Worm (Caenorhabditis elegans): ENCODE data around the gene parg-1.

parg-1 gene

DNA sequence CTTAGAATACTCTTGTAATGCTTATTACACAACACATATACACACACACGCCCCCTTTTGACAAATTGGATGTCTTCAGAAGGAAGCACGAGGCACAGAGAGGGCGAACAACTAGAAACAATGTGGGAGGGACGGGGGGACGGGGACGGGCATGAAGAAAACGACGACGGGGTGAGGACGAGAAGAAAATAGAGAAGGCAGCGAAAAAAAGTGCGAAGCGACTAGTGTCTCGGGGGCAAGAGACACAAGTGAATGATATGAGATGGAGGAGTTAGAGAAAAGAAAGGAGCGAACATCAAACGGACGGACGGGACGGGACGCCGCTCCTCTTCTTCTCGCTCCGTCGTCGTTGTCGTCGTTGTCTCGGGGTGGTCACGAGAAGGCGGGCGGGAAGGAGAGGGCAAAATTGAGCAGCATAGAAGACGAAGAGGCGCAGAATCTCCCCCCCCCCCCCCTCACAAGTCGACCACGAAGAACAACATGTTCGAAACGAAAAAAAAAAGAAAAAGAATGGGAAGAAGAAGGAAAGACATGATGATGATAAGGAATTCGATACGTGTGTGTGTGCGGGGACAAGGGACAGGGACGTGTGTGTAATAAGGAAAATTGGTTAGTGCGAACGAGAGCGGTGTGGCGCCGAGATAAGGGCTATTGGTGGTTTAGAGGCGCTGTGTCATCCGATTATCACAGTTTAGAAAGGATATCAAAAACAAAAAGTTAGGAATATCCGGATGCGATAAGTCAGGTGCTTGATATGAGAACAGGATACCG is 49.0 kb downstream of the parg-1 start:
- TF ChIP-seq lin-26 (GFP tag; IDR thresholded peaks at IDR 0.05) (peak; percentile 83), dox-1 (GFP tag; IDR thresholded peaks at IDR 0.05) (peak; percentile 94), B0261.1 (tag; optimal IDR thresholded peaks at IDR 0.05) (no peak), nhr-179 (tag; optimal IDR thresholded peaks at IDR 0.05) (no peak), F57C9.4 (tag; optimal IDR thresholded peaks at IDR 0.05) (no peak), B0035.1 (tag; optimal IDR thresholded peaks at IDR 0.05) (peak; percentile 60), nfyb-1 (GFP tag; IDR thresholded peaks at IDR 0.05) (0 out of 2 replicates have a peak, but pooled peaks have one; percentile 71), snpc-4 (GFP tag; optimal IDR thresholded peaks at IDR 0.05) (peak; percentile 36), snpc-4 (tag; optimal IDR thresholded peaks at IDR 0.05) (peak; percentile 1 to 71 (median 68)), attf-3 (GFP tag; conservative IDR thresholded peaks at IDR 0.05) (0 out of 2 replicates have a peak, but pooled peaks have one; percentile 34), ets-4 (GFP tag; optimal IDR thresholded peaks at IDR 0.05) (peak; percentile 92), F10E7.11 (tag; optimal IDR thresholded peaks at IDR 0.05) (peak; percentile 3), madf-10 (tag; optimal IDR thresholded peaks at IDR 0.05) (peak; percentile 89), lsy-27 (tag; optimal IDR thresholded peaks at IDR 0.05; ENCODE audit: borderline replicate concordance, insufficient read depth) (no peak), snpc-3.4 (tag; optimal IDR thresholded peaks at IDR 0.05) (peak; percentile 18), mel-28 (tag; optimal IDR thresholded peaks at IDR 0.05; ENCODE audit: borderline replicate concordance) (no peak), ztf-28 (GFP tag; IDR thresholded peaks at IDR 0.05) (no peak), sptf-2 (GFP tag; optimal IDR thresholded peaks at IDR 0.05) (no peak), ztf-22 (GFP tag; optimal IDR thresholded peaks at IDR 0.05) (peak; percentile 92), ztf-18 (tag; optimal IDR thresholded peaks at IDR 0.05) (peak; percentile 59), egrh-3 (GFP tag; IDR thresholded peaks at IDR 0.05) (peak; percentile 99), lin-40 (tag; optimal IDR thresholded peaks at IDR 0.05) (peak; percentile 83), lin-54 (GFP tag; optimal IDR thresholded peaks at IDR 0.05) (peak; percentile 57), hmg-1.2 (GFP tag; IDR thresholded peaks at IDR 0.05) (peak; percentile 77), hrde-1 (tag; optimal IDR thresholded peaks at IDR 0.05; ENCODE audit: borderline replicate concordance) (no peak), nhr-90 (tag; optimal IDR thresholded peaks at IDR 0.05) (peak; percentile 69), Y56A3A.18 (GFP tag; IDR thresholded peaks at IDR 0.05) (peak; percentile 73; the same call in 1 of the 2 replicates), zfh-2 (GFP tag; conservative IDR thresholded peaks at IDR 0.05) (peak; percentile 100), C06A6.2 (GFP tag; conservative IDR thresholded peaks at IDR 0.05) (peak; percentile 73), somi-1 (GFP tag; optimal IDR thresholded peaks at IDR 0.05) (peak; percentile 94), F37B4.10 (GFP tag; IDR thresholded peaks at IDR 0.05) (0 out of 2 replicates have a peak, but pooled peaks have one; percentile 67), akir-1 (GFP tag; optimal IDR thresholded peaks at IDR 0.05) (no peak), ekl-4 (GFP tag; IDR thresholded peaks at IDR 0.05) (peak; percentile 22; the same call in 1 of the 2 replicates), lin-35 (GFP tag; optimal IDR thresholded peaks at IDR 0.05) (peak in 1 of 3 experiments; percentile 56), chd-7 (tag; optimal IDR thresholded peaks at IDR 0.05) (peak; percentile 94), hmg-20 (GFP tag; IDR thresholded peaks at IDR 0.05) (peak; percentile 22; the same call in 1 of the 2 replicates), ceh-27 (GFP tag; optimal IDR thresholded peaks at IDR 0.05) (peak; percentile 79), athp-1 (tag; optimal IDR thresholded peaks at IDR 0.05) (peak; percentile 25), Y95B8A.8 (GFP tag; IDR thresholded peaks at IDR 0.05) (no peak; the same call in 1 of the 2 replicates), K12H6.12 (tag; optimal IDR thresholded peaks at IDR 0.05) (peak; percentile 95), ztf-3 (GFP tag; optimal IDR thresholded peaks at IDR 0.05) (peak; percentile 19), ama-1 (optimal IDR thresholded peaks at IDR 0.05) (no peak), ama-1 (GFP tag; optimal IDR thresholded peaks at IDR 0.05) (no peak), egl-18 (GFP tag; IDR thresholded peaks at IDR 0.05) (0 out of 2 replicates have a peak, but pooled peaks have one; percentile 4), dpff-1 (tag; optimal IDR thresholded peaks at IDR 0.05) (no peak), nhr-80 (tag; optimal IDR thresholded peaks at IDR 0.05) (peak; percentile 100), gei-17 (GFP tag; optimal IDR thresholded peaks at IDR 0.05) (peak; percentile 76)

Data from whole organism, young adult.